Fruit fly (Drosophila melanogaster) whole organism, prepupa: ENCODE data around the gene tll.

ENCODE experiments used
- Blimp-1 ChIP-seq: fragments of 200-800 bp; sonication (Bioruptor generic); optimal IDR thresholded peaks from 3 replicates; lab custom pipeline; 2017; ENCODE audit warnings: missing biosample characterization, missing genetic modification characterization, mild to moderate bottlenecking, moderate library complexity, missing genetic modification reagents
- CG11294 ChIP-seq: fragments of 200-800 bp; sonication (Bioruptor generic); IDR thresholded peaks from 2 replicates; pipeline ENCODE4 v1.3.6; 2022; ENCODE audit warnings: missing biosample characterization, missing genetic modification characterization
- CG11762 ChIP-seq: fragments of 200-800 bp; sonication (Bioruptor generic); optimal IDR thresholded peaks from 3 replicates; lab custom pipeline; 2016; ENCODE audit warnings: missing biosample characterization, missing genetic modification characterization; ENCODE audit not compliant: insufficient read depth
- CG16779 ChIP-seq: fragments of 200-800 bp; sonication (Bioruptor generic); optimal IDR thresholded peaks from 3 replicates; lab custom pipeline; 2017; ENCODE audit warnings: missing biosample characterization, mild to moderate bottlenecking, missing genetic modification characterization
- CG3032 ChIP-seq: fragments of 200-800 bp; optimal IDR thresholded peaks from 2 replicates; lab custom pipeline; 2019; ENCODE audit warnings: missing biosample characterization, mild to moderate bottlenecking, missing genetic modification characterization, moderate library complexity
- CG31627 ChIP-seq: fragments of 200-800 bp; sonication (Bioruptor generic); optimal IDR thresholded peaks from 3 replicates; lab custom pipeline; 2016; ENCODE audit warnings: missing biosample characterization, missing genetic modification characterization
- CG32006 ChIP-seq: fragments of 200-800 bp; sonication (Bioruptor generic); optimal IDR thresholded peaks from 3 replicates; lab custom pipeline; 2017; ENCODE audit warnings: missing biosample characterization, mild to moderate bottlenecking, missing genetic modification characterization
- CG3919 ChIP-seq: fragments of 200-800 bp; sonication (Bioruptor generic); optimal IDR thresholded peaks from 3 replicates; lab custom pipeline; 2016; ENCODE audit warnings: missing biosample characterization, missing genetic modification characterization
- CG4318 ChIP-seq: fragments of 200-800 bp; sonication (Bioruptor generic); optimal IDR thresholded peaks from 3 replicates; lab custom pipeline; 2017; ENCODE audit warnings: missing biosample characterization, mild to moderate bottlenecking, missing genetic modification characterization
- CG6163 ChIP-seq: fragments of 200-800 bp; sonication (Bioruptor generic); IDR thresholded peaks from 3 replicates; pipeline ENCODE4 v1.3.6; 2022; ENCODE audit warnings: missing biosample characterization, missing genetic modification characterization
- CG6792 ChIP-seq: fragments of 200-800 bp; sonication (Bioruptor generic); optimal IDR thresholded peaks from 3 replicates; lab custom pipeline; 2016; ENCODE audit warnings: missing biosample characterization, missing genetic modification characterization
- CG6808 ChIP-seq: fragments of 200-800 bp; sonication (Bioruptor generic); optimal IDR thresholded peaks from 3 replicates; lab custom pipeline; 2017; ENCODE audit warnings: missing biosample characterization, missing genetic modification characterization, mild to moderate bottlenecking, moderate library complexity, missing genetic modification reagents
- CG6854 ChIP-seq: fragments of 200-800 bp; sonication (Bioruptor generic); optimal IDR thresholded peaks from 2 replicates; lab custom pipeline; 2017; ENCODE audit warnings: missing biosample characterization, mild to moderate bottlenecking, missing genetic modification characterization
- CG7368 ChIP-seq: fragments of 200-800 bp; sonication (Bioruptor generic); optimal IDR thresholded peaks from 3 replicates; lab custom pipeline; 2016; ENCODE audit warnings: missing biosample characterization, missing genetic modification characterization
- CG8119 ChIP-seq: fragments of 200-800 bp; sonication (Bioruptor generic); IDR thresholded peaks from 3 replicates; pipeline ENCODE4 v1.3.6; 2022; ENCODE audit warnings: missing biosample characterization, missing genetic modification characterization
- CG8632 ChIP-seq: fragments of 200-800 bp; sonication (Bioruptor generic); optimal IDR thresholded peaks from 3 replicates; lab custom pipeline; 2016; ENCODE audit warnings: missing biosample characterization, missing genetic modification characterization
- CG9139 ChIP-seq: fragments of 200-800 bp; sonication (Bioruptor generic); optimal IDR thresholded peaks from 3 replicates; lab custom pipeline; 2017; ENCODE audit warnings: missing biosample characterization, mild to moderate bottlenecking, missing genetic modification characterization
- Eip78C ChIP-seq: fragments of 200-800 bp; sonication (Bioruptor generic); peaks from one replicate; lab custom pipeline; 2016; ENCODE audit warnings: missing biosample characterization, missing genetic modification characterization
- Ets21C ChIP-seq: fragments of 200-800 bp; sonication (Bioruptor generic); optimal IDR thresholded peaks from 3 replicates; lab custom pipeline; 2016; ENCODE audit warnings: missing biosample characterization, missing genetic modification characterization
- Ets96B ChIP-seq: fragments of 200-800 bp; optimal IDR thresholded peaks from 2 replicates; lab custom pipeline; 2019; ENCODE audit warnings: missing biosample characterization, mild to moderate bottlenecking, missing genetic modification characterization, moderate library complexity
- Hr39 ChIP-seq: fragments of 200-800 bp; sonication (Bioruptor generic); optimal IDR thresholded peaks from 2 replicates; lab custom pipeline; 2016; ENCODE audit warnings: missing biosample characterization, missing genetic modification characterization
- Lpt ChIP-seq: fragments of 200-800 bp; sonication (Bioruptor generic); optimal IDR thresholded peaks from 3 replicates; lab custom pipeline; 2016; ENCODE audit warnings: missing biosample characterization, missing genetic modification characterization
- Met ChIP-seq: fragments of 200-800 bp; sonication (Bioruptor generic); optimal IDR thresholded peaks from 3 replicates; lab custom pipeline; 2016; ENCODE audit warnings: missing biosample characterization, missing genetic modification characterization
- OdsH ChIP-seq: fragments of 200-800 bp; sonication (Bioruptor generic); optimal IDR thresholded peaks from 3 replicates; lab custom pipeline; 2016; ENCODE audit warnings: missing biosample characterization, missing genetic modification characterization
- Sox14 ChIP-seq: fragments of 200-800 bp; sonication (Bioruptor generic); optimal IDR thresholded peaks from 3 replicates; lab custom pipeline; 2016; ENCODE audit warnings: missing biosample characterization, missing genetic modification characterization
- Sox15 ChIP-seq: fragments of 200-800 bp; sonication (Bioruptor generic); optimal IDR thresholded peaks from 3 replicates; lab custom pipeline; 2016; ENCODE audit warnings: missing biosample characterization, missing genetic modification characterization
- achi ChIP-seq: fragments of 200-800 bp; sonication (Bioruptor generic); optimal IDR thresholded peaks from 3 replicates; lab custom pipeline; 2016; ENCODE audit warnings: missing biosample characterization, missing genetic modification characterization
- cyc ChIP-seq: fragments of 200-800 bp; sonication (Bioruptor generic); optimal IDR thresholded peaks from 3 replicates; lab custom pipeline; 2016; ENCODE audit warnings: missing biosample characterization, missing genetic modification characterization
- eg ChIP-seq: fragments of 200-800 bp; sonication (Bioruptor generic); IDR thresholded peaks from 3 replicates; pipeline ENCODE4 v1.3.6; 2022; ENCODE audit warnings: missing biosample characterization, missing genetic modification characterization
- esn ChIP-seq: fragments of 200-800 bp; sonication (Bioruptor generic); optimal IDR thresholded peaks from 2 replicates; lab custom pipeline; 2016; ENCODE audit warnings: missing biosample characterization, mild to moderate bottlenecking, missing genetic modification characterization, moderate library complexity
- fd59A ChIP-seq: fragments of 200-800 bp; sonication (Bioruptor generic); optimal IDR thresholded peaks from 2 replicates; lab custom pipeline; 2017; ENCODE audit warnings: missing biosample characterization, mild to moderate bottlenecking, missing genetic modification characterization, missing genetic modification reagents
- fd85E ChIP-seq: fragments of 200-800 bp; sonication (Bioruptor generic); optimal IDR thresholded peaks from 3 replicates; lab custom pipeline; 2016; ENCODE audit warnings: missing biosample characterization, missing genetic modification characterization
- fkh ChIP-seq: fragments of 200-800 bp; sonication (Bioruptor generic); optimal IDR thresholded peaks from 3 replicates; lab custom pipeline; 2017; ENCODE audit warnings: missing biosample characterization, mild to moderate bottlenecking, missing genetic modification characterization, moderate library complexity
- lz ChIP-seq: fragments of 200-800 bp; sonication (Bioruptor generic); optimal IDR thresholded peaks from 3 replicates; lab custom pipeline; 2016; ENCODE audit warnings: missing biosample characterization, missing genetic modification characterization
- net ChIP-seq: fragments of 200-800 bp; sonication (Bioruptor generic); optimal IDR thresholded peaks from 3 replicates; lab custom pipeline; 2016; ENCODE audit warnings: missing biosample characterization, missing genetic modification characterization
- pdm3 ChIP-seq: fragments of 200-800 bp; sonication (Bioruptor generic); optimal IDR thresholded peaks from 3 replicates; lab custom pipeline; 2016; ENCODE audit warnings: missing biosample characterization, missing genetic modification characterization
- salr ChIP-seq, 2 experiments: fragments of 200-800 bp; sonication (Bioruptor generic); optimal IDR thresholded peaks; 3 replicates each; lab custom pipeline; 2016 to 2018; ENCODE audit warnings: missing biosample characterization in 2 of 2, missing genetic modification characterization in 2 of 2, mild to moderate bottlenecking in 1 of 2
- spab ChIP-seq: fragments of 200-800 bp; sonication (Bioruptor generic); optimal IDR thresholded peaks from 2 replicates; lab custom pipeline; 2017; ENCODE audit warnings: missing biosample characterization, mild to moderate bottlenecking, missing genetic modification characterization, missing genetic modification reagents
- svp ChIP-seq: fragments of 200-800 bp; sonication (Bioruptor generic); peaks from one replicate; lab custom pipeline; 2016; ENCODE audit warnings: missing biosample characterization, missing genetic modification characterization
- vri ChIP-seq: fragments of 200-800 bp; sonication (Bioruptor generic); optimal IDR thresholded peaks from 3 replicates; lab custom pipeline; 2016; ENCODE audit warnings: missing biosample characterization, mild to moderate bottlenecking, missing genetic modification characterization

Gene tll

dm6 chr3R:30865365-30865770 lies 13.3 kb downstream of the tll start (continued):
- TF ChIP-seq fd59A (GFP tag; lab: Kevin White, UChicago) (peak; percentile 26), Ets96B (peak; percentile 35), OdsH (GFP tag; lab: Kevin White, UChicago) (no peak), svp (peak; percentile 46), Met (GFP tag; lab: Kevin White, UChicago) (no peak), Sox14 (no peak), Sox15 (GFP tag; lab: Kevin White, UChicago) (no peak), lz (GFP tag; lab: Kevin White, UChicago) (no peak), CG16779 (no peak), fkh (GFP tag; lab: Kevin White, UChicago) (no peak), Hr39 (no peak), CG31627 (GFP tag; lab: Kevin White, UChicago) (no peak)

dm6 chr3R:30865883-30866282 lies 13.8 kb downstream of the tll start:
- TF ChIP-seq svp (peak; percentile 2), CG8632 (GFP tag; lab: Kevin White, UChicago) (no peak), CG11762 (GFP tag; lab: Kevin White, UChicago) (no peak)

- TF ChIP-seq Blimp-1 (GFP tag; lab: Kevin White, UChicago) = peak; percentile 63
- peak; percentile 57 for TF ChIP-seq Eip78C (GFP tag; lab: Kevin White, UChicago)
- TF ChIP-seq net (GFP tag; lab: Kevin White, UChicago) = no peak
Observed at dm6 chr3R:30867232-30867631, 15.1 kb downstream of the tll start, which contains the start of gene Cpr100A. Gene Cpr100A (plus strand): TSS chr3R:30867521.

dm6 chr3R:30870317-30870878 lies 18.3 kb downstream of the tll start:
- peak; percentile 54 for TF ChIP-seq Eip78C (GFP tag; lab: Kevin White, UChicago)
- no peak for TF ChIP-seq CG6808
- TF ChIP-seq, all 60 proteins: peak for 1

dm6 chr3R:30872301-30873044 lies 20.4 kb downstream of the tll start, which contains the start of gene CG15545:
Gene CG15545 (minus strand): TSS chr3R:30872351.
- TF ChIP-seq CG9139 (GFP tag; lab: Kevin White, UChicago) = no peak
- TF ChIP-seq fkh (GFP tag; lab: Kevin White, UChicago) = no peak
- TF ChIP-seq Eip78C (GFP tag; lab: Kevin White, UChicago) = peak; percentile 68
- no peak for TF ChIP-seq spab (GFP tag; lab: Kevin White, UChicago)
- no peak for TF ChIP-seq salr (GFP tag; optimal IDR thresholded peaks at IDR 0.05; lab: Kevin White, UChicago)
- TF ChIP-seq CG31627 (GFP tag; lab: Kevin White, UChicago) = no peak
- TF ChIP-seq CG3919 (GFP tag; lab: Kevin White, UChicago) = no peak
- no peak for TF ChIP-seq pdm3 (GFP tag; lab: Kevin White, UChicago)
- no peak for TF ChIP-seq CG6808
- TF ChIP-seq CG8119 (GFP tag; lab: Robert Waterston, UW) = peak; percentile 64; the same call in 2 of the 3 replicates
- peak; percentile 73 for TF ChIP-seq CG32006 (GFP tag; lab: Kevin White, UChicago)
- TF ChIP-seq CG7368 (GFP tag; lab: Kevin White, UChicago) = no peak
- TF ChIP-seq CG11294 (GFP tag; lab: Robert Waterston, UW) = no peak
- TF ChIP-seq Sox15 (GFP tag; lab: Kevin White, UChicago) = no peak
- TF ChIP-seq Ets21C = no peak
- no peak for TF ChIP-seq esn (GFP tag; lab: Kevin White, UChicago)
- peak; percentile 9 for TF ChIP-seq Sox14
- TF ChIP-seq Met (GFP tag; lab: Kevin White, UChicago) = no peak
- peak; percentile 48 for TF ChIP-seq CG4318 (GFP tag; lab: Kevin White, UChicago)
- TF ChIP-seq CG6163 (GFP tag; lab: Robert Waterston, UW) = peak; percentile 24; the same call in 1 of the 3 replicates
- no peak for TF ChIP-seq CG3032 (tag; lab: Kevin White, UChicago)
- no peak for TF ChIP-seq Blimp-1 (GFP tag; lab: Kevin White, UChicago)
- peak; percentile 44 for TF ChIP-seq Lpt (GFP tag; lab: Kevin White, UChicago)
- TF ChIP-seq CG16779 = no peak
- TF ChIP-seq fd59A (GFP tag; lab: Kevin White, UChicago) = no peak
- TF ChIP-seq vri (GFP tag; lab: Kevin White, UChicago) = no peak
- TF ChIP-seq fd85E (GFP tag; lab: Kevin White, UChicago) = no peak
- no peak for TF ChIP-seq CG6792 (GFP tag; lab: Kevin White, UChicago)
- TF ChIP-seq eg = no peak
- no peak for TF ChIP-seq cyc (GFP tag; lab: Kevin White, UChicago)
- no peak for TF ChIP-seq CG8632 (GFP tag; lab: Kevin White, UChicago)
- TF ChIP-seq CG6854 (GFP tag; lab: Kevin White, UChicago) = no peak
- TF ChIP-seq lz (GFP tag; lab: Kevin White, UChicago) = no peak
- TF ChIP-seq achi (GFP tag; lab: Kevin White, UChicago) = no peak
- no peak for TF ChIP-seq net (GFP tag; lab: Kevin White, UChicago)
- peak; percentile 25 for TF ChIP-seq svp
